Worm (Caenorhabditis elegans) whole organism, L4 larva: ENCODE results near the gene T10B9.14.
A peak's percentile ranks its signal among the peaks of the same experiment; 100 is the strongest.

Experiments used
- F44E2.7 ChIP-seq: fragments of 200-800 bp; sonication (Bioruptor generic); IDR thresholded peaks from 2 replicates; pipeline ENCODE4 v2.1.2; 2022; ENCODE audit warnings: missing genetic modification characterization, missing compliant biosample characterization
- F49E8.2 ChIP-seq: sonication (generic microtip); optimal IDR thresholded peaks from 2 replicates; lab custom pipeline; 2016; ENCODE audit warnings: missing compliant biosample characterization, mild to moderate bottlenecking, missing genetic modification characterization, borderline replicate concordance
- T20F7.1 ChIP-seq: fragments of 200-800 bp; sonication (Bioruptor generic); optimal IDR thresholded peaks from 2 replicates; lab custom pipeline; 2018; ENCODE audit warnings: mild to moderate bottlenecking, missing genetic modification characterization, missing compliant biosample characterization
- Y105C5A.15 ChIP-seq: fragments of 200-800 bp; sonication (Bioruptor generic); IDR thresholded peaks from 2 replicates; pipeline ENCODE4 v1.3.6; 2022; ENCODE audit warnings: missing genetic modification characterization, missing compliant biosample characterization
- Y48G9A.11 ChIP-seq: fragments of 200-800 bp; sonication (Bioruptor generic); IDR thresholded peaks from 2 replicates; pipeline ENCODE4 v1.3.6; 2022; ENCODE audit warnings: missing genetic modification reagents, missing genetic modification characterization, missing compliant biosample characterization
- Y75B8A.6 ChIP-seq: fragments of 200-800 bp; sonication (Bioruptor generic); IDR thresholded peaks from 2 replicates; pipeline ENCODE4 v1.3.6; 2022; ENCODE audit warnings: missing genetic modification reagents, missing genetic modification characterization, missing compliant biosample characterization
- ZK546.5 ChIP-seq, 2 experiments: sonication (generic microtip); optimal IDR thresholded peaks; 2 replicates each; lab custom pipeline; 2017; ENCODE audit warnings: missing biosample characterization in 2 of 2, missing genetic modification characterization in 2 of 2
- aha-1 ChIP-seq: fragments of 150-350 bp; peaks from one replicate; lab custom pipeline; 2014; ENCODE audit warnings: missing biosample characterization, missing genetic modification characterization
- attf-4 ChIP-seq: sonication (generic microtip); optimal IDR thresholded peaks from 3 replicates; lab custom pipeline; 2017; ENCODE audit warnings: missing biosample characterization, missing genetic modification characterization
- ceh-20 ChIP-seq: fragments of 200-800 bp; sonication (Bioruptor generic); IDR thresholded peaks from 2 replicates; pipeline ENCODE4 v1.3.6; 2022; ENCODE audit warnings: missing genetic modification reagents, missing genetic modification characterization, missing compliant biosample characterization
- ceh-32 ChIP-seq: sonication (generic microtip); optimal IDR thresholded peaks from 2 replicates; lab custom pipeline; 2016; ENCODE audit warnings: mild to moderate bottlenecking, missing genetic modification characterization, missing compliant biosample characterization; ENCODE audit not compliant: poor library complexity
- ceh-44 ChIP-seq: fragments of 200-800 bp; sonication (Bioruptor generic); IDR thresholded peaks from 2 replicates; pipeline ENCODE4 v1.3.6; 2022; ENCODE audit warnings: missing genetic modification reagents, missing genetic modification characterization, missing compliant biosample characterization
- ceh-82 ChIP-seq: sonication (generic microtip); optimal IDR thresholded peaks from 2 replicates; lab custom pipeline; 2017; ENCODE audit warnings: missing biosample characterization, missing genetic modification characterization
- dmd-9 ChIP-seq: fragments of 200-800 bp; sonication (Bioruptor generic); IDR thresholded peaks from 2 replicates; pipeline ENCODE4 v1.3.6; 2022; ENCODE audit warnings: missing genetic modification reagents, missing genetic modification characterization, missing compliant biosample characterization
- dpl-1 ChIP-seq: fragments of 150-350 bp; optimal IDR thresholded peaks from 2 replicates; lab custom pipeline; 2014; ENCODE audit warnings: missing biosample characterization, missing genetic modification reagents, missing genetic modification characterization
- duxl-1 ChIP-seq: sonication (generic microtip); optimal IDR thresholded peaks from 2 replicates; lab custom pipeline; 2016; ENCODE audit warnings: mild to moderate bottlenecking, missing genetic modification characterization, moderate library complexity, missing compliant biosample characterization; ENCODE audit not compliant: poor library complexity
- dve-1 ChIP-seq: sonication (generic microtip); optimal IDR thresholded peaks from 2 replicates; lab custom pipeline; 2017; ENCODE audit warnings: antibody characterized with exemption, mild to moderate bottlenecking, missing genetic modification characterization, missing compliant biosample characterization; ENCODE audit not compliant: insufficient read depth
- fos-1 ChIP-seq: fragments of 150-350 bp; optimal IDR thresholded peaks from 2 replicates; lab custom pipeline; 2014; ENCODE audit warnings: missing biosample characterization, missing genetic modification characterization
- hif-1 ChIP-seq, 2 experiments: sonication (generic microtip); optimal IDR thresholded peaks; 2 replicates each; lab custom pipeline; 2016 to 2017; ENCODE audit warnings: missing compliant biosample characterization in 2 of 2, missing genetic modification characterization in 2 of 2, missing genetic modification reagents in 2 of 2, missing genotype in 2 of 2, mild to moderate bottlenecking in 1 of 2
- hlh-11 ChIP-seq: fragments of 200-800 bp; sonication (Bioruptor generic); optimal IDR thresholded peaks from 2 replicates; lab custom pipeline; 2018; ENCODE audit warnings: mild to moderate bottlenecking, missing genetic modification characterization, missing compliant biosample characterization
- jun-1 ChIP-seq: fragments of 150-350 bp; optimal IDR thresholded peaks from 2 replicates; lab custom pipeline; 2014; ENCODE audit warnings: missing biosample characterization, missing genetic modification reagents, missing genetic modification characterization
- lim-7 ChIP-seq: fragments of 200-800 bp; sonication (Bioruptor generic); IDR thresholded peaks from 2 replicates; pipeline ENCODE4 v1.3.6; 2022; ENCODE audit warnings: missing genetic modification characterization, missing compliant biosample characterization
- lin-1 ChIP-seq: fragments of 200-800 bp; sonication (Bioruptor generic); IDR thresholded peaks from 2 replicates; pipeline ENCODE4 v1.3.6; 2022; ENCODE audit warnings: missing genetic modification reagents, missing genetic modification characterization, missing compliant biosample characterization
- lin-13 ChIP-seq: fragments of 150-350 bp; optimal IDR thresholded peaks from 2 replicates; lab custom pipeline; 2014; ENCODE audit warnings: missing biosample characterization, missing genetic modification reagents, missing genetic modification characterization
- lin-15B ChIP-seq: fragments of 150-350 bp; sonication (generic microtip); optimal IDR thresholded peaks from 3 replicates; lab custom pipeline; 2014; ENCODE audit warnings: missing biosample characterization, missing genetic modification characterization
- lin-38 ChIP-seq: fragments of 200-800 bp; sonication (Bioruptor generic); IDR thresholded peaks from 2 replicates; pipeline ENCODE4 v1.3.6; 2022; ENCODE audit warnings: missing genetic modification reagents, missing genetic modification characterization, missing compliant biosample characterization
- madf-5 ChIP-seq, 2 experiments: fragments of 200-800 bp; sonication (Bioruptor generic); IDR thresholded peaks; 2 replicates each; pipeline ENCODE4 v1.3.6; 2022; ENCODE audit warnings: missing compliant biosample characterization in 2 of 2, missing genetic modification characterization in 2 of 2
- madf-9 ChIP-seq: fragments of 200-800 bp; sonication (Bioruptor generic); conservative IDR thresholded peaks from 2 replicates; pipeline ENCODE4 v1.3.6; 2022; ENCODE audit warnings: missing genetic modification reagents, missing genetic modification characterization, missing compliant biosample characterization
- mes-2 ChIP-seq: sonication (generic microtip); optimal IDR thresholded peaks from 2 replicates; lab custom pipeline; 2016; ENCODE audit warnings: missing genotype, mild to moderate bottlenecking, missing genetic modification characterization, missing compliant biosample characterization; ENCODE audit not compliant: poor library complexity, severe bottlenecking
- nhr-10 ChIP-seq: fragments of 150-350 bp; optimal IDR thresholded peaks from 2 replicates; lab custom pipeline; 2014; ENCODE audit warnings: missing biosample characterization, missing genetic modification characterization
- nhr-102 ChIP-seq: sonication (generic microtip); optimal IDR thresholded peaks from 2 replicates; lab custom pipeline; 2016; ENCODE audit warnings: mild to moderate bottlenecking, missing genetic modification characterization, moderate library complexity, missing compliant biosample characterization
- nhr-11 ChIP-seq: fragments of 150-350 bp; optimal IDR thresholded peaks from 2 replicates; lab custom pipeline; 2014; ENCODE audit warnings: missing biosample characterization, missing genetic modification characterization
- nhr-28 ChIP-seq: fragments of 150-350 bp; optimal IDR thresholded peaks from 2 replicates; lab custom pipeline; 2014; ENCODE audit warnings: missing biosample characterization, missing genetic modification characterization
- nhr-42 ChIP-seq: fragments of 200-800 bp; sonication (Bioruptor generic); IDR thresholded peaks from 2 replicates; pipeline ENCODE4 v1.3.6; 2022; ENCODE audit warnings: missing genetic modification characterization, missing compliant biosample characterization
- nhr-6 ChIP-seq: fragments of 150-350 bp; optimal IDR thresholded peaks from 2 replicates; lab custom pipeline; 2014; ENCODE audit warnings: missing biosample characterization, missing genetic modification characterization
- pha-4 ChIP-seq, 2 experiments: fragments of 150-350 bp in 1 of 2; fragments of 200-800 bp in 1 of 2; sonication (Bioruptor generic) in 1 of 2; IDR thresholded peaks in 1 of 2; optimal IDR thresholded peaks in 1 of 2; 2 replicates each; pipeline versions ENCODE4 v1.3.6 to Lab custom; 2014 to 2022; ENCODE audit warnings: missing genetic modification characterization in 2 of 2, missing genetic modification reagents in 2 of 2, missing biosample characterization in 1 of 2, missing compliant biosample characterization in 1 of 2
- php-3 ChIP-seq: fragments of 200-800 bp; sonication (Bioruptor generic); IDR thresholded peaks from 2 replicates; pipeline ENCODE4 v1.3.6; 2022; ENCODE audit warnings: missing genetic modification reagents, missing genetic modification characterization, missing compliant biosample characterization
- pqm-1 ChIP-seq: sonication (generic microtip); optimal IDR thresholded peaks from 2 replicates; lab custom pipeline; 2017; ENCODE audit warnings: missing biosample characterization, missing genetic modification characterization
- rbr-2 ChIP-seq: sonication (generic microtip); optimal IDR thresholded peaks from 2 replicates; lab custom pipeline; 2016; ENCODE audit warnings: missing genotype, missing genetic modification characterization, missing compliant biosample characterization
- spr-3 ChIP-seq: fragments of 200-800 bp; sonication (Bioruptor generic); optimal IDR thresholded peaks from 2 replicates; lab custom pipeline; 2018; ENCODE audit warnings: mild to moderate bottlenecking, missing genetic modification characterization, missing compliant biosample characterization
- tra-1 ChIP-seq: fragments of 200-800 bp; sonication (Bioruptor generic); IDR thresholded peaks from 2 replicates; pipeline ENCODE4 v1.3.6; 2022; ENCODE audit warnings: missing genetic modification reagents, missing genetic modification characterization, missing compliant biosample characterization
- unc-62 ChIP-seq, 3 experiments: fragments of 150-350 bp in 1 of 3; sonication (generic microtip); optimal IDR thresholded peaks in 2 of 3; peaks in 1 of 3; 1 replicate in 1 of 3; 2 replicates in 2 of 3; lab custom pipeline; 2014 to 2017; ENCODE audit warnings: missing biosample characterization in 3 of 3, missing genetic modification characterization in 3 of 3, missing genetic modification reagents in 3 of 3, missing genotype in 1 of 3
- zfp-2 ChIP-seq: sonication (generic microtip); optimal IDR thresholded peaks from 2 replicates; lab custom pipeline; 2016; ENCODE audit warnings: mild to moderate bottlenecking, missing genetic modification characterization, missing compliant biosample characterization
- zip-11 ChIP-seq: fragments of 200-800 bp; sonication (Bioruptor generic); IDR thresholded peaks from 2 replicates; pipeline ENCODE4 v1.3.6; 2022; ENCODE audit warnings: missing genetic modification characterization, missing compliant biosample characterization

The T10B9.14 gene

DNA sequence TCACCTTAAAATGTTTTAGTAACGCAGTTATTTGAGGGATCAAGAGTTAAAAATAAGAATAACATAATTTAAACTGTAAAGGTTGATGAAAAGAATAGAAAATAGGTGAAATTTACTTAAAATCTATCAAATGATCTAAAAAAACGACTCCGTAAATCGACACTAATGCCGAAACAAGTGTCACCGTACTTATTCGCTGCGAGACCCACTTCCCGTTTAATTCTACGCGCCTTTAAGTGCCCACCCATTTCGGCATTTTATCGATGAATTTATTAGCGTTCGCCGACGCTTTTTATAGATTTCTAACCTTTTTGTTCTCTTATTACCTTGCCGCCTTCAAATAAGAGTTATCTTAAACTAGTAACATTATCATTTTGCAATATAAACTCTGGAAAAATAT, 36.2 kb downstream of the T10B9.14 start, which contains the start of the genes Y53C12B.1 and nos-3 (continued):
- peak in 1 of 2 experiments; percentile 88 for TF ChIP-seq unc-62 (GFP tag; optimal IDR thresholded peaks at IDR 0.05 in 1 of 2; lab: Kevin White, UChicago)
- no peak for TF ChIP-seq unc-62 (tag; optimal IDR thresholded peaks at IDR 0.05; lab: Kevin White, UChicago)
- TF ChIP-seq F49E8.2: no peak
- TF ChIP-seq zip-11: no peak
- TF ChIP-seq ceh-44 (GFP tag; lab: Robert Waterston, UW): no peak
- TF ChIP-seq mes-2 (tag; lab: Kevin White, UChicago): peak; percentile 92
- TF ChIP-seq attf-4 (tag; lab: Kevin White, UChicago): no peak
- TF ChIP-seq zfp-2: no peak
- no peak for TF ChIP-seq lin-15B (tag; lab: Kevin White, UChicago)
- 0 out of 2 replicates have a peak, but pooled peaks have one; percentile 13 for TF ChIP-seq ceh-20 (GFP tag; lab: Robert Waterston, UW)
- TF ChIP-seq madf-5 (GFP tag; IDR thresholded peaks at IDR 0.05; lab: Robert Waterston, UW): no peak
- TF ChIP-seq dpl-1 (GFP tag; lab: Kevin White, UChicago): peak; percentile 80
- TF ChIP-seq hif-1 (tag; optimal IDR thresholded peaks at IDR 0.05; lab: Kevin White, UChicago): peak in 1 of 2 experiments; percentile 45
- no peak for TF ChIP-seq fos-1 (tag; lab: Kevin White, UChicago)
- no peak for TF ChIP-seq nhr-42
- no peak for TF ChIP-seq pqm-1 (tag; lab: Kevin White, UChicago)
- TF ChIP-seq nhr-28 (tag; lab: Kevin White, UChicago): peak; percentile 55
- TF ChIP-seq nhr-6 (tag; lab: Kevin White, UChicago): peak; percentile 68
- no peak for TF ChIP-seq ceh-32 (tag; lab: Kevin White, UChicago)
- TF ChIP-seq lin-1 (GFP tag; lab: Robert Waterston, UW): no peak
- TF ChIP-seq, all 104 proteins: peak for 33

DNA sequence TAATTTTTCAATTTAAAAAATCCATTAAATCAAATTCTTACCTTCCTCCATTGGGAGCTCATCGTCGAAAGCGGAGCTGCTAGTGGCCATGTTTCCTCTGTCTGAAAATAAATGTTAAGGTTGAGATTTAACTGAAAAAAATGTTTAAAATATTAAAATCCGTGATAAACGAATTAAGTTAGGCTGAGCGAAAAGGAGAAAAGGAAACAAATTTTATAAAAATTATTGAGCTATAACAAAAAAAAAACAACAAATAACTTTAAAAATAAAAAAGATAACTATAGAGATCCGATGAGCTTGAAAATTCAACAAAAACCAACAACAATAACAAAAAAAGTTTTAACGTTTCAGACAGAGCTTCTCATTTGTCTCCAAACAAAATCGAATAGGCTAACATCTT, 39.5 kb downstream of the T10B9.14 start, which contains the start of gene pno-1:
Gene pno-1, minus strand, starts transcription at position 101 of the 400 bp plus-strand sequence.
- TF ChIP-seq Y75B8A.6 (GFP tag; lab: Robert Waterston, UW) (no peak), mes-2 (tag; lab: Kevin White, UChicago) (no peak), ceh-82 (no peak), pha-4 (GFP tag; IDR thresholded peaks at IDR 0.05; lab: Robert Waterston, UW) (no peak), pha-4 (tag; optimal IDR thresholded peaks at IDR 0.05; lab: Kevin White, UChicago) (no peak), duxl-1 (tag; lab: Kevin White, UChicago) (no peak), lin-38 (GFP tag; lab: Robert Waterston, UW) (0 out of 2 replicates have a peak, but pooled peaks have one; percentile 9)

DNA sequence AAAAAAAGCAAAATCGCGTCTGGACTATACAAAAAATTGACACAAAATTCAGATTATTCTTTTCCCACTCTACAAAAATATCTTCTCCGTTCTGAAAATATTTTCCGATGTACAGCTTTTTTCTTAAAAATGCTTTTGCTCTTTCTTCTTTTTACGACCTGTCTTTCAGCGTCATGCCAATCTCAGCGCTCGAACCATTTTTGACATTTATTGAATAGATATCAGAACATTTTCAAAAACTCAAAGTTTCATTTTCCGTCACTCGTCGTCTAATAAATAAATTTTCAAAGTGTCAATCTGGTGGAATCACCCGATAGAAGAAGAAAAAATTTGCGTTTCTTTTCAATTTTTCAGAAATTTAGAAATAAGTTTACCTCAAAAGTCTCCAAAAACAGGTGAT, 40.8 kb downstream of the T10B9.14 start:
- TF ChIP-seq madf-9 (GFP tag; lab: Robert Waterston, UW): no peak
- peak; percentile 29; the same call in 1 of the 2 replicates for TF ChIP-seq pha-4 (GFP tag; IDR thresholded peaks at IDR 0.05; lab: Robert Waterston, UW)
- TF ChIP-seq pha-4 (tag; optimal IDR thresholded peaks at IDR 0.05; lab: Kevin White, UChicago): no peak
- peak; percentile 89 for TF ChIP-seq php-3
- TF ChIP-seq lin-15B (tag; lab: Kevin White, UChicago): no peak
- TF ChIP-seq nhr-6 (tag; lab: Kevin White, UChicago): no peak
- TF ChIP-seq zfp-2: no peak
- TF ChIP-seq jun-1 (tag; lab: Kevin White, UChicago): no peak
- TF ChIP-seq Y105C5A.15 (GFP tag; lab: Robert Waterston, UW): no peak
- TF ChIP-seq hif-1 (tag; optimal IDR thresholded peaks at IDR 0.05; lab: Kevin White, UChicago): no peak
- no peak for TF ChIP-seq lim-7 (GFP tag; lab: Robert Waterston, UW)
- peak; percentile 62 for TF ChIP-seq tra-1 (GFP tag; lab: Robert Waterston, UW)
- TF ChIP-seq lin-13: no peak
- TF ChIP-seq aha-1 (tag; lab: Kevin White, UChicago): peak; percentile 42
- TF ChIP-seq dmd-9 (GFP tag; lab: Robert Waterston, UW): no peak
- no peak for TF ChIP-seq duxl-1 (tag; lab: Kevin White, UChicago)
- TF ChIP-seq ZK546.5 (tag; optimal IDR thresholded peaks at IDR 0.05; lab: Kevin White, UChicago): no peak
- no peak for TF ChIP-seq Y48G9A.11
- TF ChIP-seq T20F7.1 (GFP tag; lab: Kevin White, UChicago): peak; percentile 8
- TF ChIP-seq ceh-20 (GFP tag; lab: Robert Waterston, UW): no peak
- TF ChIP-seq hlh-11 (tag; lab: Kevin White, UChicago): peak; percentile 16
- TF ChIP-seq rbr-2: no peak
- no peak for TF ChIP-seq F44E2.7 (GFP tag; lab: Robert Waterston, UW)
- TF ChIP-seq nhr-10 (tag; lab: Kevin White, UChicago): no peak
- no peak for TF ChIP-seq fos-1 (tag; lab: Kevin White, UChicago)
- no peak for TF ChIP-seq nhr-102
- TF ChIP-seq nhr-11 (tag; lab: Kevin White, UChicago): no peak
- TF ChIP-seq lin-1 (GFP tag; lab: Robert Waterston, UW): no peak
- no peak for TF ChIP-seq ceh-44 (GFP tag; lab: Robert Waterston, UW)
- peak; percentile 78 for TF ChIP-seq dve-1 (tag; lab: Kevin White, UChicago)
- TF ChIP-seq spr-3 (GFP tag; lab: Kevin White, UChicago): no peak
